Worm (Caenorhabditis elegans): ENCODE measurements around the gene C04G6.13.

The C04G6.13 gene

DNA sequence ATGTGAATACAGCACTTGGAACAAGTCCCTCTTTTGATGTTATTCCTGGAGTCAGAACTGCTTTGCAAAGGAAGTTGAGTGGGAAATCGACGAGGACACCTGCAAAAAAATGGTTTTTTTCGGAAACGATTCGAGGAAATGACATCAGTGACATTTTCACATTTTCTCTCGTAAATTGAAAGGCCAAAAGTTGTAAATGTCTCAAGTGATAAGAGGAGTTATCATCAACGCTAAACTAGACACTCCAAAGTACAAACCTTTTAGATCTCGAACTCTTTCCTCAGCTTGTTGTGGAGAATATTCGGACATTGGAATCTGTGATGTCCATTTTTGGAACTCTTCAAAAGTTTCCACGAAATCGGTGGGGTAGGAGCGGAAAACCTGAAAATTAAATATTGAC, 9.8 kb upstream of the C04G6.13 start:
- TF ChIP-seq flt-1 (GFP tag; IDR thresholded peaks at IDR 0.05) (no peak), T22C8.4 (GFP tag; IDR thresholded peaks at IDR 0.05) (no peak), ref-1 (GFP tag; conservative IDR thresholded peaks at IDR 0.05) (no peak), tab-1 (GFP tag; IDR thresholded peaks at IDR 0.05) (no peak), cog-1 (tag; optimal IDR thresholded peaks at IDR 0.05) (no peak), klf-2 (GFP tag; conservative IDR thresholded peaks at IDR 0.05) (no peak), med-1 (GFP tag; optimal IDR thresholded peaks at IDR 0.05; ENCODE audit: insufficient read depth) (no peak), ztf-29 (GFP tag; IDR thresholded peaks at IDR 0.05) (no peak), ztf-23 (GFP tag; IDR thresholded peaks at IDR 0.05) (no peak)

DNA sequence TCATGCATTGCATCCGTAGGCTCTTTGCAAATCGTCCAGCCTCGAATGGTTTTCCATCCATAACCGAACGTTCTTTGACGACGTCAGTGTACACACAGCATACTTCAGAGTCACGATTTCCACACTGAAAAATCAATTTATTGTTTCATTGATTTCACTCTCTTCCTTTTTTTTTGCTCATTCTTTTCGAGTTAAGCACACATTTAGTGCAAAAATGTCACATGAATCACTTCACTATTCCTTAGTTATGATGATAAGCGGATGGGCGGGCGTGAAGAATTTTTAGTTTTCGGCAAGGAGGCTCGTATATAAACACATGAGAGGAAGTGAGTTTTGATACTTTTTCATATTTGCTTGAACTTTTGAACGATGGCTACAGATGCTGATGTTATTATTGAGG, 8.6 kb upstream of the C04G6.13 start, which contains the start of gene txt-9:
txt-9 (plus strand) TSS at position 336 of the 400 bp plus-strand sequence.
- TF ChIP-seq cog-1 (tag; optimal IDR thresholded peaks at IDR 0.05) (no peak), klf-2 (GFP tag; conservative IDR thresholded peaks at IDR 0.05) (no peak), flt-1 (GFP tag; IDR thresholded peaks at IDR 0.05) (no peak), med-1 (GFP tag; optimal IDR thresholded peaks at IDR 0.05; ENCODE audit: insufficient read depth) (no peak), T22C8.4 (GFP tag; IDR thresholded peaks at IDR 0.05) (no peak), ztf-29 (GFP tag; IDR thresholded peaks at IDR 0.05) (no peak), ztf-23 (GFP tag; IDR thresholded peaks at IDR 0.05) (no peak), tab-1 (GFP tag; IDR thresholded peaks at IDR 0.05) (no peak), ref-1 (GFP tag; conservative IDR thresholded peaks at IDR 0.05) (no peak)

DNA sequence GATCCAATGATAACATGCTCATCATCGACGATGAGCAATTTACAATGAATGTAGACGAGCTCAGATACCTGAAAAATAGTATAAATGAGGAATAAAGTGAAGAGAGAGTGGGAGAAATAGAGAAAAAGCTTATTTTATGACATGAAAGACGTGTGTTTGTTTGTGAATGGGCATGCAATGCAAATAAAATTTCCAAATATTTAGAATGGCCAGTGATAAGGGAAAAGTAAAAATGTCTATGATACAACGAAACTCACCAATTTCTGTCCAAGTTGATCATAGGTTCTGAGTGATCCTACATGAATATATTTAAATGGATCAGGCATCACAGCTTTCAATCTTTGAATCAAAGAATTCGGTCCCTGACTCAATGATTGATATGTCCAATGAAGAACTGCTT, 7.9 kb upstream of the C04G6.13 start:
- TF ChIP-seq cog-1 (tag; optimal IDR thresholded peaks at IDR 0.05): no peak
- TF ChIP-seq T22C8.4 (GFP tag; IDR thresholded peaks at IDR 0.05): no peak
- no peak for TF ChIP-seq ztf-23 (GFP tag; IDR thresholded peaks at IDR 0.05)
- TF ChIP-seq ref-1 (GFP tag; conservative IDR thresholded peaks at IDR 0.05): no peak
- TF ChIP-seq ztf-29 (GFP tag; IDR thresholded peaks at IDR 0.05): no peak
- no peak for TF ChIP-seq med-1 (GFP tag; optimal IDR thresholded peaks at IDR 0.05; ENCODE audit: insufficient read depth)
- no peak for TF ChIP-seq tab-1 (GFP tag; IDR thresholded peaks at IDR 0.05)
- TF ChIP-seq klf-2 (GFP tag; conservative IDR thresholded peaks at IDR 0.05): no peak
- TF ChIP-seq flt-1 (GFP tag; IDR thresholded peaks at IDR 0.05): no peak

DNA sequence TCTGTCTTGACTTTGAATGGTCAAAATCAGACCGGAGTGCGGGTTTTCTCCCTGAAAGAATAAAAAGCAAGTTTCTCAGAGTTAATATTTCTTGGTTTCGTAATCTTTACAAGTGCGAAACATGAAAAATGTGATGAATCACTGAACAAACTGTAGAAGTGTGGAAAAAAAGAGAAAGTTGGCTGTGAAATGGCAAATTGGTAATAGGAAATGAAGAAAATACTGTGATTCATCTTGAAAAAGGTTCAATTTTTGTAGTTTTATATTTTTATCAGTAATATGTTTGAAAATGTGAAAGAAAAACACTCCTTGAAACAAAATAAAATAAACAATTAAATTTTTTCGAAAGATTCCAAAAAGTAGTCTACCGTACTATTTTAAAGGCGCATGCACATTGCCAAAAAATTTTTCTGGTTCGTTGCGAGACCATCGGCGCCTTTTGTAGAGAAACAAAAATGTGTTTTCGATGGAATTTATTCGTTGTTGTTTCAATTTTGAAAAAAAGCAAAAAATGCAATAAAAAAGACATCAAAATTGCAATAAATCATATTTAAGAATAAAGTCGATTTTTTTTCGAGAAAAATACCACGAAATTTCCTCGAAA, 2.3 kb upstream of the C04G6.13 start, which contains the start of gene pld-1:
pld-1 (minus strand) TSS at position 51 of the 604 bp plus-strand sequence.
- TF ChIP-seq cog-1 (tag; optimal IDR thresholded peaks at IDR 0.05) (no peak), ztf-23 (GFP tag; IDR thresholded peaks at IDR 0.05) (no peak), med-1 (GFP tag; optimal IDR thresholded peaks at IDR 0.05; ENCODE audit: insufficient read depth) (no peak), ztf-29 (GFP tag; IDR thresholded peaks at IDR 0.05) (no peak), flt-1 (GFP tag; IDR thresholded peaks at IDR 0.05) (no peak), T22C8.4 (GFP tag; IDR thresholded peaks at IDR 0.05) (no peak), klf-2 (GFP tag; conservative IDR thresholded peaks at IDR 0.05) (no peak), ref-1 (GFP tag; conservative IDR thresholded peaks at IDR 0.05) (no peak), tab-1 (GFP tag; IDR thresholded peaks at IDR 0.05) (no peak)

DNA sequence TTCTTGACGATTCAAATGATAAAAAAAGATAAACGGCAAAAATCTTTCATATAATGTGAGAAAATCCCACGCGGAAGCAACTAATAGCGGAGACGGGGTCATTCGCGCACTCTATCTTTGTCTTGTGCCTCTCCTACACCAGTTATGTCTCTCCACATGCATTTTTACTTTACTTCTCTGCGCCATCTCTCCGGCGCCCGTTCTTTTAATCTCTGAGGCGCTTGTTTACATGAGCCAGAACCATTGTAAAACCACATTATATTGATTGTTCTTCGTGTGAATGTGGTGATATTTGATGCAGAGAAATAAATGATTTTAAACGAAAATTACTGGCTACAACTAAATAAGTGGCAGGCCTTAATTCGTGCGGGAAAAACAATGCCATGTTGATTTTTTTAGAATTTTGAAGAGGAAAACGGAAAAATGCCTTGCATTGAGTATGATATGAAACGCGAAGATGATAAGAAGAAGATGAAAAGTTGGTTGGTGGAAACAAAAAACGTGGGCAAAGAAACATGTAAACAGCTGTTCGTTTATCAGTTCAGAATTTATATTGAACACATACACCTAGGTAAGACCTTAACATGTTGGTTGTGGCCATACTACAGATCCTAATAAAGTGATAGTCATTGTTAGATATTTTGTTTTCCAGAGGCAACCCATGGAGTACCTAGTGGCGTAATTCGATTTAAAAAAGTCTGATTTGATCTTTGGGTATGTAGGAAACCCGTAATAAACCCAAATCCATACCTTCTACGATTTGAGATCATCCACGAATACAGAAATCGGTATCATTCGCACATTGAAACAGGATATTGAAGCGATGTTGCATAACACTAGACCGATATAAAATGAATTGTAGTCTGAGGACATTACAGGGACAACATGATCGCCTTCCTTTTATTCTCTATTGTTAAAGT, 1.4 kb upstream of the C04G6.13 start, which contains the start of gene C04G6.2:
C04G6.2 (plus strand) TSS at position 870 of the 920 bp plus-strand sequence.
- no peak for TF ChIP-seq ref-1 (GFP tag; conservative IDR thresholded peaks at IDR 0.05)
- TF ChIP-seq klf-2 (GFP tag; conservative IDR thresholded peaks at IDR 0.05): no peak
- peak; percentile 82 for TF ChIP-seq cog-1 (tag; optimal IDR thresholded peaks at IDR 0.05)
- TF ChIP-seq ztf-23 (GFP tag; IDR thresholded peaks at IDR 0.05): no peak

DNA sequence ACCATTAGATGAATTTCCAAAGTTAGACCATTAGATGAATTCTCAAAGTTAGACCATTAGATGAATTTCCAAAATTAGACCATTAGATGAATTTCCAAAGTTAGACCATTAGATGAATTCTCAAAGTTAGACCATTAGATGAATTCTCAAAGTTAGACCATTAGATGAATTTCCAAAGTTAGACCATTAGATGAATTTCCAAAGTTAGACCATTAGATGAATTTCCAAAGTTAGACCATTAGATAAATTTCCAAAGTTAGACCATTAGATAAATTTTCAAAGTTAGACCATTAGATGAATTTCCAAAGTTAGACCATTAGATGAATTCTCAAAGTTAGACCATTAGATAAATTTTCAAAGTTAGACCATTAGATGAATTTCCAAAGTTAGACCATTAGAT, 3.4 kb downstream of the C04G6.13 start:
- TF ChIP-seq ztf-29 (GFP tag; IDR thresholded peaks at IDR 0.05) (peak; percentile 57; the same call in 1 of the 2 replicates), klf-2 (GFP tag; conservative IDR thresholded peaks at IDR 0.05) (peak; percentile 98), ztf-23 (GFP tag; IDR thresholded peaks at IDR 0.05) (peak; percentile 98), flt-1 (GFP tag; IDR thresholded peaks at IDR 0.05) (peak; percentile 88), tab-1 (GFP tag; IDR thresholded peaks at IDR 0.05) (peak; percentile 85), ref-1 (GFP tag; conservative IDR thresholded peaks at IDR 0.05) (peak; percentile 99)

DNA sequence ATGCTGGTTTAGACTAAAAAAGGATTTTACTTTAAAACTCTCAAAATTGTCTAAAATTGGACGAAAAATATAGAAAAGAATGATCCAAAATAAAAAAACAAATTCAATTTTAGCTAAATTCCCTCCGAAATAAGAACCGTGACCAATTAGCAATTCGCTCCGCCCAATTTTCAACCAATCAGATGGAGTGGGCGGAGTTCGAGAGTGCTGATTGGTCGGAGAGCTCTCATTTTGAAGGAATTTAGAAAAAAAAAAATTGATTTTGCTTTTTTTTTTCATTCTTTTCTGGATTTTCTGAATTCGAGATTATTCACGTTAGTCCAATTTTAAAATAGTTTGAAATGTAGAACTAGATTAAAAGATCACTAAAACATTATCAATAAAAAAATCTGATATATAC, 5.0 kb downstream of the C04G6.13 start:
- no peak for TF ChIP-seq tab-1 (GFP tag; IDR thresholded peaks at IDR 0.05)
- TF ChIP-seq T22C8.4 (GFP tag; IDR thresholded peaks at IDR 0.05): no peak
- no peak for TF ChIP-seq ztf-23 (GFP tag; IDR thresholded peaks at IDR 0.05)
- no peak for TF ChIP-seq med-1 (GFP tag; optimal IDR thresholded peaks at IDR 0.05; ENCODE audit: insufficient read depth)
- TF ChIP-seq cog-1 (tag; optimal IDR thresholded peaks at IDR 0.05): no peak
- no peak for TF ChIP-seq ztf-29 (GFP tag; IDR thresholded peaks at IDR 0.05)

DNA sequence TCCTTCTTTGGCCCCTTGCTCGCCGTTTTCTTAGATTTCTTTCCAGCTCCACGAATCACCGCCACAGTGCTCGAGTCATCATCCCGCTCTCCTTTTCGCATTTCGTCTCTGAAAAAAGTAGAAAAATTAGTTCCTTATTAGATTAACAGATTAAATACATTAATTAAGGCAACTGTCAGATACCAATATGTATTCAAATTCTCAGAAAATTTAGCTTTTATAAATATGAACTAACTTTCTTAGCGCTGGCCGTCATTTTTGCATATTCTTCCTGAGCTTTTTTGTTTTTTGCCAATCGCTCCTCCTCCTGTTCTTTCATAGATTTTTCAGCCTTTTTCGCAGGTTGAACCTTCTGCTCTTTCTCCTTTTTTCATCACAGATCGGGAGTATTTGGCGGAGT, 5.6 kb downstream of the C04G6.13 start, which contains the start of gene C04G6.6:
C04G6.6 (minus strand) TSS at position 101 of the 400 bp plus-strand sequence.
- TF ChIP-seq ztf-29 (GFP tag; IDR thresholded peaks at IDR 0.05) (no peak), ztf-23 (GFP tag; IDR thresholded peaks at IDR 0.05) (no peak), klf-2 (GFP tag; conservative IDR thresholded peaks at IDR 0.05) (no peak), cog-1 (tag; optimal IDR thresholded peaks at IDR 0.05) (no peak)

DNA sequence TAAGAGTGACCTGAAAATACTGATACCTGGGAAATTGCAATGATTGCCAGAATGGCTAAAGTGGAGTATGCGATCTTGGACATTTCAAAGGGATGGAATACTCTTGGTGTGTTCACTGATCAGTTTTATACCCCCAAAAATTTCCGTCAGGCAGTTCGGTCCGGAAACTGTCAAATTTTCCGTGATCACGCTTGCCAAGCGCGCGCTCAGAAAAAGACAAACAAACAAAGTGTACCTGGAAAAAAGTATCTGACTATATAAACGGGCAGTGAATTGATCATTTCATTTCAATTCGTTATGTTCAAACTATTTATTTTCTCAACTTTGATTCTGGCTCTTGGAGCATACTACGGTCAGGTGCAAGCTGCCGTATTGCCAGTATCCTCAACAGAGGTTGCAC, 7.7 kb downstream of the C04G6.13 start, which contains the start of the genes idpb-3 and idpb-1:
idpb-3 (minus strand) TSS at position 101 of the 400 bp plus-strand sequence.
idpb-1 (plus strand) TSS at position 284 of the 400 bp plus-strand sequence.
- no peak for TF ChIP-seq ztf-23 (GFP tag; IDR thresholded peaks at IDR 0.05)
- TF ChIP-seq klf-2 (GFP tag; conservative IDR thresholded peaks at IDR 0.05): no peak
